Fruit fly (Drosophila melanogaster) whole organism, prepupa: ENCODE results near the gene CG16985.

Source experiments
- Blimp-1 ChIP-seq: fragments of 200-800 bp; sonication (Bioruptor generic); optimal IDR thresholded peaks from 3 replicates; lab custom pipeline; 2017; ENCODE audit warnings: missing biosample characterization, missing genetic modification characterization, mild to moderate bottlenecking, moderate library complexity, missing genetic modification reagents
- CG10631 ChIP-seq: fragments of 200-800 bp; sonication (Bioruptor generic); optimal IDR thresholded peaks from 2 replicates; lab custom pipeline; 2016; ENCODE audit warnings: missing biosample characterization, missing genetic modification characterization
- CG1621 ChIP-seq: fragments of 200-800 bp; sonication (Bioruptor generic); optimal IDR thresholded peaks from 3 replicates; lab custom pipeline; 2018; ENCODE audit warnings: missing biosample characterization, mild to moderate bottlenecking, missing genetic modification characterization
- CG31627 ChIP-seq: fragments of 200-800 bp; sonication (Bioruptor generic); optimal IDR thresholded peaks from 3 replicates; lab custom pipeline; 2016; ENCODE audit warnings: missing biosample characterization, missing genetic modification characterization
- CG6808 ChIP-seq: fragments of 200-800 bp; sonication (Bioruptor generic); optimal IDR thresholded peaks from 3 replicates; lab custom pipeline; 2017; ENCODE audit warnings: missing biosample characterization, missing genetic modification characterization, mild to moderate bottlenecking, moderate library complexity, missing genetic modification reagents
- Eip75B ChIP-seq: fragments of 200-800 bp; sonication (Bioruptor generic); optimal IDR thresholded peaks from 3 replicates; lab custom pipeline; 2016; ENCODE audit warnings: missing biosample characterization, missing genetic modification characterization
- Ets21C ChIP-seq: fragments of 200-800 bp; sonication (Bioruptor generic); optimal IDR thresholded peaks from 3 replicates; lab custom pipeline; 2016; ENCODE audit warnings: missing biosample characterization, missing genetic modification characterization
- svp ChIP-seq: fragments of 200-800 bp; sonication (Bioruptor generic); peaks from one replicate; lab custom pipeline; 2016; ENCODE audit warnings: missing biosample characterization, missing genetic modification characterization

DNA sequence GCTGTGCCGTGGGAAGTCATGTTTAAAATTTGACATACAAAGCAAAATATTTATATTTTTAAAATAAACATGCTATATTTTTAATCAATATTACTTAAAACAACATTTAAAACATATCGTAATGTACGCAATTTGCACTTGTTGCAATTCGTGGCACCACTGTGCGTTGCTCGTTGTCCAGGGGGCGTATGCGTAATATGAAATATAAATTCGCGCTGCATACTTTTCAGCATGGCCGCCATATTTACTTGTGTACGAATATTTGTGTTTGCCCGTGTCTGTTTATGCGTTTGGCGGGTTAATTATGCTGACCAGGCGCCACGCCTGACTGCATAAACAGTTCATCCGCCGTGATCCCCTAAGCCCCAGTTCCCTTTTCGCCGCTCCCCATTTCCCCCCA, 9.7 kb downstream of the CG16985 start:
- TF ChIP-seq Eip75B (GFP tag; lab: Kevin White, UChicago): no peak
- TF ChIP-seq CG31627 (GFP tag; lab: Kevin White, UChicago): no peak
- no peak for TF ChIP-seq CG10631 (GFP tag; lab: Kevin White, UChicago)
- peak; percentile 20 for TF ChIP-seq svp (GFP tag; lab: Kevin White, UChicago)
- no peak for TF ChIP-seq CG1621 (tag; lab: Kevin White, UChicago)
- TF ChIP-seq CG6808: no peak
- TF ChIP-seq Blimp-1 (GFP tag; lab: Kevin White, UChicago): no peak
- TF ChIP-seq Ets21C (GFP tag; lab: Kevin White, UChicago): no peak
